Fruit fly (Drosophila melanogaster) whole organism, prepupa: ENCODE data around the gene Fer3.

Experiments used
- CG10631 ChIP-seq: fragments of 200-800 bp; sonication (Bioruptor generic); optimal IDR thresholded peaks from 2 replicates; lab custom pipeline; 2016; ENCODE audit warnings: missing biosample characterization, missing genetic modification characterization
- CG10669 ChIP-seq: fragments of 200-800 bp; sonication (Bioruptor generic); optimal IDR thresholded peaks from 3 replicates; lab custom pipeline; 2018; ENCODE audit warnings: missing biosample characterization, mild to moderate bottlenecking, missing genetic modification characterization, moderate library complexity
- CG11902 ChIP-seq: fragments of 200-800 bp; sonication (Bioruptor generic); optimal IDR thresholded peaks from 3 replicates; lab custom pipeline; 2016; ENCODE audit warnings: missing biosample characterization, missing genetic modification characterization
- CG16779 ChIP-seq: fragments of 200-800 bp; sonication (Bioruptor generic); optimal IDR thresholded peaks from 3 replicates; lab custom pipeline; 2017; ENCODE audit warnings: missing biosample characterization, mild to moderate bottlenecking, missing genetic modification characterization
- CG3032 ChIP-seq: fragments of 200-800 bp; optimal IDR thresholded peaks from 2 replicates; lab custom pipeline; 2019; ENCODE audit warnings: missing biosample characterization, mild to moderate bottlenecking, missing genetic modification characterization, moderate library complexity
- CG32006 ChIP-seq: fragments of 200-800 bp; sonication (Bioruptor generic); optimal IDR thresholded peaks from 3 replicates; lab custom pipeline; 2017; ENCODE audit warnings: missing biosample characterization, mild to moderate bottlenecking, missing genetic modification characterization
- CG34406 ChIP-seq: fragments of 200-800 bp; sonication (Bioruptor generic); optimal IDR thresholded peaks from 3 replicates; lab custom pipeline; 2016; ENCODE audit warnings: missing biosample characterization, missing genetic modification characterization
- CG3919 ChIP-seq: fragments of 200-800 bp; sonication (Bioruptor generic); optimal IDR thresholded peaks from 3 replicates; lab custom pipeline; 2016; ENCODE audit warnings: missing biosample characterization, missing genetic modification characterization
- CG6276 ChIP-seq: fragments of 200-800 bp; sonication (Bioruptor generic); optimal IDR thresholded peaks from 2 replicates; lab custom pipeline; 2017; ENCODE audit warnings: missing biosample characterization, mild to moderate bottlenecking, missing genetic modification characterization
- CG6792 ChIP-seq: fragments of 200-800 bp; sonication (Bioruptor generic); optimal IDR thresholded peaks from 3 replicates; lab custom pipeline; 2016; ENCODE audit warnings: missing biosample characterization, missing genetic modification characterization
- CG6808 ChIP-seq: fragments of 200-800 bp; sonication (Bioruptor generic); optimal IDR thresholded peaks from 3 replicates; lab custom pipeline; 2017; ENCODE audit warnings: missing biosample characterization, missing genetic modification characterization, mild to moderate bottlenecking, moderate library complexity, missing genetic modification reagents
- CG6854 ChIP-seq: fragments of 200-800 bp; sonication (Bioruptor generic); optimal IDR thresholded peaks from 2 replicates; lab custom pipeline; 2017; ENCODE audit warnings: missing biosample characterization, mild to moderate bottlenecking, missing genetic modification characterization
- CG7368 ChIP-seq: fragments of 200-800 bp; sonication (Bioruptor generic); optimal IDR thresholded peaks from 3 replicates; lab custom pipeline; 2016; ENCODE audit warnings: missing biosample characterization, missing genetic modification characterization
- CG8119 ChIP-seq: fragments of 200-800 bp; sonication (Bioruptor generic); IDR thresholded peaks from 3 replicates; pipeline ENCODE4 v1.3.6; 2022; ENCODE audit warnings: missing biosample characterization, missing genetic modification characterization
- Eip75B ChIP-seq: fragments of 200-800 bp; sonication (Bioruptor generic); optimal IDR thresholded peaks from 3 replicates; lab custom pipeline; 2016; ENCODE audit warnings: missing biosample characterization, missing genetic modification characterization
- Eip78C ChIP-seq: fragments of 200-800 bp; sonication (Bioruptor generic); peaks from one replicate; lab custom pipeline; 2016; ENCODE audit warnings: missing biosample characterization, missing genetic modification characterization
- Eip93F ChIP-seq: fragments of 200-800 bp; sonication (Bioruptor generic); optimal IDR thresholded peaks from 2 replicates; lab custom pipeline; 2016; ENCODE audit warnings: missing biosample characterization, mild to moderate bottlenecking, missing genetic modification characterization
- Ets21C ChIP-seq: fragments of 200-800 bp; sonication (Bioruptor generic); optimal IDR thresholded peaks from 3 replicates; lab custom pipeline; 2016; ENCODE audit warnings: missing biosample characterization, missing genetic modification characterization
- Lpt ChIP-seq: fragments of 200-800 bp; sonication (Bioruptor generic); optimal IDR thresholded peaks from 3 replicates; lab custom pipeline; 2016; ENCODE audit warnings: missing biosample characterization, missing genetic modification characterization
- Met ChIP-seq: fragments of 200-800 bp; sonication (Bioruptor generic); optimal IDR thresholded peaks from 3 replicates; lab custom pipeline; 2016; ENCODE audit warnings: missing biosample characterization, missing genetic modification characterization
- Smox ChIP-seq: fragments of 200-800 bp; sonication (Bioruptor generic); optimal IDR thresholded peaks from 3 replicates; lab custom pipeline; 2016; ENCODE audit warnings: missing biosample characterization, missing genetic modification characterization
- achi ChIP-seq: fragments of 200-800 bp; sonication (Bioruptor generic); optimal IDR thresholded peaks from 3 replicates; lab custom pipeline; 2016; ENCODE audit warnings: missing biosample characterization, missing genetic modification characterization
- acj6 ChIP-seq: fragments of 200-800 bp; sonication (Bioruptor generic); optimal IDR thresholded peaks from 3 replicates; lab custom pipeline; 2016; ENCODE audit warnings: missing biosample characterization, missing genetic modification characterization
- cyc ChIP-seq: fragments of 200-800 bp; sonication (Bioruptor generic); optimal IDR thresholded peaks from 3 replicates; lab custom pipeline; 2016; ENCODE audit warnings: missing biosample characterization, missing genetic modification characterization
- dac ChIP-seq: fragments of 200-800 bp; sonication (Bioruptor generic); optimal IDR thresholded peaks from 2 replicates; lab custom pipeline; 2017; ENCODE audit warnings: missing biosample characterization, mild to moderate bottlenecking, missing genetic modification characterization
- dsx ChIP-seq: fragments of 200-800 bp; optimal IDR thresholded peaks from 3 replicates; lab custom pipeline; 2019; ENCODE audit warnings: missing biosample characterization, mild to moderate bottlenecking, missing genetic modification characterization, moderate library complexity; ENCODE audit not compliant: poor library complexity, severe bottlenecking
- esn ChIP-seq: fragments of 200-800 bp; sonication (Bioruptor generic); optimal IDR thresholded peaks from 2 replicates; lab custom pipeline; 2016; ENCODE audit warnings: missing biosample characterization, mild to moderate bottlenecking, missing genetic modification characterization, moderate library complexity
- fd85E ChIP-seq: fragments of 200-800 bp; sonication (Bioruptor generic); optimal IDR thresholded peaks from 3 replicates; lab custom pipeline; 2016; ENCODE audit warnings: missing biosample characterization, missing genetic modification characterization
- fkh ChIP-seq: fragments of 200-800 bp; sonication (Bioruptor generic); optimal IDR thresholded peaks from 3 replicates; lab custom pipeline; 2017; ENCODE audit warnings: missing biosample characterization, mild to moderate bottlenecking, missing genetic modification characterization, moderate library complexity
- net ChIP-seq: fragments of 200-800 bp; sonication (Bioruptor generic); optimal IDR thresholded peaks from 3 replicates; lab custom pipeline; 2016; ENCODE audit warnings: missing biosample characterization, missing genetic modification characterization
- spab ChIP-seq: fragments of 200-800 bp; sonication (Bioruptor generic); optimal IDR thresholded peaks from 2 replicates; lab custom pipeline; 2017; ENCODE audit warnings: missing biosample characterization, mild to moderate bottlenecking, missing genetic modification characterization, missing genetic modification reagents
- svp ChIP-seq: fragments of 200-800 bp; sonication (Bioruptor generic); peaks from one replicate; lab custom pipeline; 2016; ENCODE audit warnings: missing biosample characterization, missing genetic modification characterization
- vri ChIP-seq: fragments of 200-800 bp; sonication (Bioruptor generic); optimal IDR thresholded peaks from 3 replicates; lab custom pipeline; 2016; ENCODE audit warnings: missing biosample characterization, mild to moderate bottlenecking, missing genetic modification characterization

Fer3 gene

dm6 chr3R:11670888-11671287 lies 23.2 kb downstream of the Fer3 start:
- TF ChIP-seq Eip75B (GFP tag; lab: Kevin White, UChicago) = no peak
- no peak for TF ChIP-seq CG6854 (GFP tag; lab: Kevin White, UChicago)
- TF ChIP-seq spab (GFP tag; lab: Kevin White, UChicago) = no peak
- TF ChIP-seq Eip93F (GFP tag; lab: Kevin White, UChicago) = no peak
- no peak for TF ChIP-seq CG6276 (GFP tag; lab: Kevin White, UChicago)
- TF ChIP-seq CG6792 (GFP tag; lab: Kevin White, UChicago) = no peak
- no peak for TF ChIP-seq net (GFP tag; lab: Kevin White, UChicago)
- TF ChIP-seq fd85E (GFP tag; lab: Kevin White, UChicago) = no peak
- no peak for TF ChIP-seq CG7368
- no peak for TF ChIP-seq Eip78C (GFP tag; lab: Kevin White, UChicago)
- no peak for TF ChIP-seq CG34406 (GFP tag; lab: Kevin White, UChicago)
- no peak for TF ChIP-seq CG32006
- TF ChIP-seq Met (GFP tag; lab: Kevin White, UChicago) = no peak
- TF ChIP-seq CG3032 = no peak
- TF ChIP-seq cyc (GFP tag; lab: Kevin White, UChicago) = no peak
- TF ChIP-seq dsx = no peak
- no peak for TF ChIP-seq acj6 (GFP tag; lab: Kevin White, UChicago)
- TF ChIP-seq Ets21C = no peak
- no peak for TF ChIP-seq dac (GFP tag; lab: Kevin White, UChicago)
- no peak for TF ChIP-seq CG11902 (GFP tag; lab: Kevin White, UChicago)

- TF ChIP-seq CG16779 (tag; lab: Kevin White, UChicago) = no peak
- TF ChIP-seq CG11902 (GFP tag; lab: Kevin White, UChicago) = no peak
- TF ChIP-seq CG10669 (GFP tag; lab: Kevin White, UChicago) = no peak
- TF ChIP-seq CG6854 (GFP tag; lab: Kevin White, UChicago) = no peak
- TF ChIP-seq vri (GFP tag; lab: Kevin White, UChicago) = no peak
- TF ChIP-seq CG10631 = no peak
- TF ChIP-seq CG8119 (GFP tag; lab: Robert Waterston, UW) = no peak
- no peak for TF ChIP-seq dsx
- no peak for TF ChIP-seq Lpt (GFP tag; lab: Kevin White, UChicago)
- TF ChIP-seq Smox (GFP tag; lab: Kevin White, UChicago) = no peak
- no peak for TF ChIP-seq esn (GFP tag; lab: Kevin White, UChicago)
- TF ChIP-seq dac (GFP tag; lab: Kevin White, UChicago) = no peak
- TF ChIP-seq Eip93F (GFP tag; lab: Kevin White, UChicago) = no peak
- no peak for TF ChIP-seq CG6808 (GFP tag; lab: Kevin White, UChicago)
- TF ChIP-seq, all 60 proteins: peak for 0
Measured at dm6 chr3R:11669954-11670347, 24.2 kb downstream of the Fer3 start.

dm6 chr3R:11669017-11669953 lies 24.8 kb downstream of the Fer3 start:
- no peak for TF ChIP-seq net (GFP tag; lab: Kevin White, UChicago)
- TF ChIP-seq CG6276 (GFP tag; lab: Kevin White, UChicago) = no peak
- peak; percentile 34 for TF ChIP-seq CG3919 (GFP tag; lab: Kevin White, UChicago)
- TF ChIP-seq Eip78C (GFP tag; lab: Kevin White, UChicago) = peak; percentile 58
- TF ChIP-seq vri (GFP tag; lab: Kevin White, UChicago) = peak; percentile 62
- TF ChIP-seq, all 60 proteins: peak for 3

- TF ChIP-seq fkh (GFP tag; lab: Kevin White, UChicago) (peak; percentile 65), Eip93F (GFP tag; lab: Kevin White, UChicago) (peak; percentile 65), vri (GFP tag; lab: Kevin White, UChicago) (peak; percentile 51), Eip78C (GFP tag; lab: Kevin White, UChicago) (peak; percentile 7), svp (GFP tag; lab: Kevin White, UChicago) (peak; percentile 91), CG3032 (no peak), Lpt (GFP tag; lab: Kevin White, UChicago) (no peak), CG16779 (tag; lab: Kevin White, UChicago) (no peak), achi (GFP tag; lab: Kevin White, UChicago) (no peak)
- TF ChIP-seq, all 60 proteins: peak for 5
Measured at dm6 chr3R:11665925-11666687, 28.0 kb downstream of the Fer3 start.
